Fruit fly (Drosophila melanogaster): ENCODE data around the gene CG43725.

The CG43725 gene

DNA sequence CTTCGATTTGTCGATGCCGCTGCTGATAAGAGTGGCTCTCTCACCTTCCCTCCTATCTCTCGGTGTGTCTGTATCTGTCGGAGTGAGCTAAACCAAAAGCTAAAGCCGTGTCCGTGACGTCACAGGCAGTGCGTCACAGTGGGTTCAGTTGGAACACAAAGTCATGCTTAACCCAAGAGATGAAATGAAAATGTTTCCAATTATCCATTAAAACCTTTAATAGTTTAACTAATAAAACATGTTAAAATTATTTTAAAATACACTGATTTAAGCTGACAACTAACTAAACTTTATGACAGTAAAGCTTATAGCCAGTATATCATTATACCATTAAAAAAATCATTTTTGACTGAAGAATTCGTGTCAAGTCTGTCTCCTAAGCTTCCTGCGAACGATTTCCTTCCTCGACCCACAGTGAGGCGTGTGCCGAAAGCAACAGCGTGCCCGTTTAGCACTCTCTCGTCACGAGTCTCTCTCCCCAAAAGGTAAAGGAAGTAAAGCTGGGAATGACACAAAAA, 37.8 kb downstream of the CG43725 start, which contains the start of gene Idua (continued):
- TF ChIP-seq H2.0 (GFP tag; IDR thresholded peaks at IDR 0.05) (peak; percentile 31; the same call in 1 of the 2 replicates), CG6254 (GFP tag; optimal IDR thresholded peaks at IDR 0.05) (peak; percentile 70), Vsx1 (GFP tag; optimal IDR thresholded peaks at IDR 0.05) (no peak), Fer2 (tag; optimal IDR thresholded peaks at IDR 0.05) (peak; percentile 40), CG11723 (GFP tag; optimal IDR thresholded peaks at IDR 0.05) (no peak), chinmo (GFP tag; IDR thresholded peaks at IDR 0.05; ENCODE audit: partially characterized antibody) (0 out of 4 replicates have a peak, but pooled peaks have one; percentile 48), lmd (GFP tag; IDR thresholded peaks at IDR 0.05) (peak; percentile 49), CG17328 (GFP tag; IDR thresholded peaks at IDR 0.05) (no peak), CG2202 (tag; optimal IDR thresholded peaks at IDR 0.05) (peak; percentile 13), fd64A (GFP tag; optimal IDR thresholded peaks at IDR 0.05) (peak; percentile 11), fru (optimal IDR thresholded peaks at IDR 0.05) (no peak), pho (GFP tag; optimal IDR thresholded peaks at IDR 0.05) (peak; percentile 28), BtbVII (GFP tag; optimal IDR thresholded peaks at IDR 0.05) (peak; percentile 80), CG31365 (tag; optimal IDR thresholded peaks at IDR 0.05) (no peak), CG34376 (GFP tag; optimal IDR thresholded peaks at IDR 0.05) (peak; percentile 75), ssp (GFP tag; IDR thresholded peaks at IDR 0.05) (no peak), Bgb (GFP tag; IDR thresholded peaks at IDR 0.05; ENCODE audit: partially characterized antibody) (no peak), CG16863 (GFP tag; optimal IDR thresholded peaks at IDR 0.05) (peak; percentile 27), Dad (GFP tag; optimal IDR thresholded peaks at IDR 0.05) (no peak), dimm (GFP tag; IDR thresholded peaks at IDR 0.05) (no peak), Rx (GFP tag; IDR thresholded peaks at IDR 0.05) (peak; percentile 22; the same call in 1 of the 2 replicates), shn (GFP tag; optimal IDR thresholded peaks at IDR 0.05) (no peak), CG13296 (GFP tag; optimal IDR thresholded peaks at IDR 0.05) (peak; percentile 85), CG13287 (GFP tag; IDR thresholded peaks at IDR 0.05; ENCODE audit: partially characterized antibody) (no peak), Hey (tag; optimal IDR thresholded peaks at IDR 0.05) (peak; percentile 65), Dp (GFP tag; optimal IDR thresholded peaks at IDR 0.05) (no peak), CG33213 (GFP tag; optimal IDR thresholded peaks at IDR 0.05) (no peak), sna (GFP tag; IDR thresholded peaks at IDR 0.05; ENCODE audit: partially characterized antibody) (no peak), MESR4 (GFP tag; optimal IDR thresholded peaks at IDR 0.05) (no peak), HmgZ (tag; optimal IDR thresholded peaks at IDR 0.05) (peak; percentile 58), CG2129 (GFP tag; IDR thresholded peaks at IDR 0.05; ENCODE audit: partially characterized antibody) (no peak), trh (GFP tag; optimal IDR thresholded peaks at IDR 0.05) (no peak), Oli (tag; optimal IDR thresholded peaks at IDR 0.05) (peak; percentile 78), twi (tag; optimal IDR thresholded peaks at IDR 0.05) (no peak), CG11398 (GFP tag; optimal IDR thresholded peaks at IDR 0.05) (no peak), scrt (GFP tag; optimal IDR thresholded peaks at IDR 0.05) (peak; percentile 98), sima (GFP tag; optimal IDR thresholded peaks at IDR 0.05) (no peak), CG17186 (GFP tag; optimal IDR thresholded peaks at IDR 0.05) (no peak), caup (GFP tag; optimal IDR thresholded peaks at IDR 0.05; ENCODE audit: severe bottlenecking) (no peak), CG7786 (GFP tag; optimal IDR thresholded peaks at IDR 0.05) (no peak), esg (GFP tag; conservative IDR thresholded peaks at IDR 0.05) (peak; percentile 56), CG6791 (GFP tag; IDR thresholded peaks at IDR 0.05; ENCODE audit: partially characterized antibody) (no peak), CG13894 (tag; optimal IDR thresholded peaks at IDR 0.05) (peak; percentile 22), CG1603 (tag; optimal IDR thresholded peaks at IDR 0.05) (no peak), ewg (GFP tag; optimal IDR thresholded peaks at IDR 0.05) (peak; percentile 39), CG3065 (GFP tag; optimal IDR thresholded peaks at IDR 0.05) (no peak), Antp (GFP tag; optimal IDR thresholded peaks at IDR 0.05) (no peak), CG17359 (tag; optimal IDR thresholded peaks at IDR 0.05) (peak; percentile 69), CG18476 (GFP tag; optimal IDR thresholded peaks at IDR 0.05) (peak; percentile 48), HLH54F (GFP tag; optimal IDR thresholded peaks at IDR 0.05) (peak; percentile 38)
